Worm (Caenorhabditis elegans): ENCODE measurements around the gene npp-24.

Gene npp-24

ce11 chrII:5554788-5555187 lies 49.1 kb downstream of the npp-24 start:
- peak; percentile 11 for TF ChIP-seq unc-62 (GFP tag; optimal IDR thresholded peaks at IDR 0.05)
- no peak for TF ChIP-seq madf-6 (GFP tag; IDR thresholded peaks at IDR 0.05)
- TF ChIP-seq ceh-27 (GFP tag; optimal IDR thresholded peaks at IDR 0.05) = no peak
- TF ChIP-seq lag-1 (GFP tag; IDR thresholded peaks at IDR 0.05) = no peak
- TF ChIP-seq mes-4 (tag; optimal IDR thresholded peaks at IDR 0.05) = no peak
- peak; percentile 27 for TF ChIP-seq nhr-80 (tag; optimal IDR thresholded peaks at IDR 0.05)
- TF ChIP-seq hlh-26 (GFP tag; conservative IDR thresholded peaks at IDR 0.05) = no peak

- TF ChIP-seq ekl-4 (GFP tag; IDR thresholded peaks at IDR 0.05) = no peak
- TF ChIP-seq nfya-1 (tag; optimal IDR thresholded peaks at IDR 0.05; ENCODE audit: borderline replicate concordance, insufficient read depth) = no peak
- TF ChIP-seq rpc-1 (optimal IDR thresholded peaks at IDR 0.05) = no peak
- TF ChIP-seq rpc-1 (tag; optimal IDR thresholded peaks at IDR 0.05) = no peak
- no peak for TF ChIP-seq ztf-25 (GFP tag; IDR thresholded peaks at IDR 0.05)
- TF ChIP-seq madf-8 (GFP tag; conservative IDR thresholded peaks at IDR 0.05) = no peak
- no peak for TF ChIP-seq F55B11.4 (tag; optimal IDR thresholded peaks at IDR 0.05; ENCODE audit: borderline replicate concordance, insufficient read depth)
Observed at ce11 chrII:5555522-5555921, 49.9 kb downstream of the npp-24 start.

- TF ChIP-seq madf-3 (GFP tag; IDR thresholded peaks at IDR 0.05) = no peak
- TF ChIP-seq madf-10 (tag; optimal IDR thresholded peaks at IDR 0.05) = no peak
- TF ChIP-seq nfyb-1 (GFP tag; IDR thresholded peaks at IDR 0.05) = no peak
- no peak for TF ChIP-seq bed-1 (GFP tag; IDR thresholded peaks at IDR 0.05)
- TF ChIP-seq snpc-4 (GFP tag; optimal IDR thresholded peaks at IDR 0.05) = no peak
- TF ChIP-seq snpc-4 (tag; optimal IDR thresholded peaks at IDR 0.05) = no peak
- TF ChIP-seq pha-4 (tag; optimal IDR thresholded peaks at IDR 0.05) = no peak
- TF ChIP-seq ceh-58 (GFP tag; IDR thresholded peaks at IDR 0.05) = no peak
- TF ChIP-seq C06A6.2 (GFP tag; conservative IDR thresholded peaks at IDR 0.05) = no peak
- TF ChIP-seq efl-1 (GFP tag; optimal IDR thresholded peaks at IDR 0.05) = no peak
- no peak for TF ChIP-seq nfya-2 (GFP tag; IDR thresholded peaks at IDR 0.05)
- TF ChIP-seq tbp1 (GFP tag; optimal IDR thresholded peaks at IDR 0.05) = no peak
- no peak for TF ChIP-seq lin-26 (GFP tag; IDR thresholded peaks at IDR 0.05)
- TF ChIP-seq lin-40 (tag; optimal IDR thresholded peaks at IDR 0.05) = no peak
- no peak for TF ChIP-seq C17E4.6 (GFP tag; IDR thresholded peaks at IDR 0.05)
- TF ChIP-seq bed-2 (GFP tag; IDR thresholded peaks at IDR 0.05) = no peak
- TF ChIP-seq nfya-1 (tag; optimal IDR thresholded peaks at IDR 0.05; ENCODE audit: borderline replicate concordance, insufficient read depth) = no peak
Observed at ce11 chrII:5556431-5556830, 50.8 kb downstream of the npp-24 start, which contains the start of gene ins-11. Gene ins-11 (plus strand): TSS chrII:5556731.

- TF ChIP-seq nhr-80 (tag; optimal IDR thresholded peaks at IDR 0.05) (peak; percentile 55), attf-6 (GFP tag; IDR thresholded peaks at IDR 0.05) (no peak), snpc-4 (GFP tag; optimal IDR thresholded peaks at IDR 0.05) (no peak), snpc-4 (tag; optimal IDR thresholded peaks at IDR 0.05) (peak in 1 of 4 experiments; percentile 7)
Observed at ce11 chrII:5557134-5557533, 51.5 kb downstream of the npp-24 start.
